Worm (Caenorhabditis elegans): ENCODE data around the gene F58F6.6.

F58F6.6 gene

DNA sequence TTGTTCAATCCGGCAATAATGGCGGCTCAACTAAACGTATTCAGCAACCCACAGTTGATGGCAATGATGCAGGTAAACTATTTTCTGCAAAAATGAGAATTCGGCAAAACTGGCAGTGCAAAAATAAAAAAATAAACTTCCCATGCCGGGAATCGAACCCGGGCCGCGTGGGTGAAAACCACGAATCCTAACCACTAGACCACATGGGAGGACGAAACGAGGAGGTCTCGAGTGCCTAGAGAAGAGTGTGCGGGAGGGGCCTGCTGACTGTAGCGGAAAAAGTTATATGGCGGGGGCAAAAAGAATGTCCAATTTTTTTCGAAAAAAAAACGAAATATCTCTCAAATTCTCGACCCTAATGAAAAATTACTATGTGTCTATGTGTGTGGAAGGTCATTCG, 47.2 kb downstream of the F58F6.6 start (continued):
- TF ChIP-seq snpc-3.4 (tag; optimal IDR thresholded peaks at IDR 0.05) (peak; percentile 19), rec-8 (tag; optimal IDR thresholded peaks at IDR 0.05) (peak; percentile 4 to 59), ceh-91 (GFP tag; IDR thresholded peaks at IDR 0.05) (no peak), C06A6.2 (GFP tag; conservative IDR thresholded peaks at IDR 0.05) (0 out of 2 replicates have a peak, but pooled peaks have one; percentile 32), snpc-4 (GFP tag; optimal IDR thresholded peaks at IDR 0.05) (no peak), snpc-4 (tag; optimal IDR thresholded peaks at IDR 0.05) (peak in 2 of 4 experiments; percentile 29 to 46), cebp-1 (GFP tag; IDR thresholded peaks at IDR 0.05) (no peak), cebp-1 (tag; optimal IDR thresholded peaks at IDR 0.05) (peak; percentile 56), hlh-12 (tag; optimal IDR thresholded peaks at IDR 0.05) (peak; percentile 7), snpc-1.3 (tag; optimal IDR thresholded peaks at IDR 0.05; ENCODE audit: insufficient read depth) (peak; percentile 11), lag-1 (GFP tag; IDR thresholded peaks at IDR 0.05) (no peak), ceh-100 (GFP tag; IDR thresholded peaks at IDR 0.05) (peak; percentile 43; the same call in 1 of the 2 replicates), B0336.3 (GFP tag; IDR thresholded peaks at IDR 0.05) (0 out of 2 replicates have a peak, but pooled peaks have one; percentile 21), lin-40 (tag; optimal IDR thresholded peaks at IDR 0.05) (peak; percentile 46), F39B2.1 (GFP tag; IDR thresholded peaks at IDR 0.05) (peak; percentile 56; the same call in 1 of the 2 replicates), T07F8.4 (tag; optimal IDR thresholded peaks at IDR 0.05) (peak; percentile 1), lin-54 (GFP tag; optimal IDR thresholded peaks at IDR 0.05) (peak; percentile 18), Y67H2A.10 (GFP tag; conservative IDR thresholded peaks at IDR 0.05) (no peak), egl-44 (GFP tag; IDR thresholded peaks at IDR 0.05) (0 out of 2 replicates have a peak, but pooled peaks have one; percentile 49), aptf-2 (GFP tag; conservative IDR thresholded peaks at IDR 0.05) (no peak), K11D2.4 (GFP tag; IDR thresholded peaks at IDR 0.05) (peak; percentile 46; the same call in 1 of the 2 replicates), somi-1 (GFP tag; optimal IDR thresholded peaks at IDR 0.05) (peak; percentile 45), nhr-80 (tag; optimal IDR thresholded peaks at IDR 0.05) (peak; percentile 18), hrde-1 (tag; optimal IDR thresholded peaks at IDR 0.05; ENCODE audit: borderline replicate concordance) (no peak), die-1 (tag; optimal IDR thresholded peaks at IDR 0.05) (peak; percentile 65), zfh-2 (GFP tag; conservative IDR thresholded peaks at IDR 0.05) (peak; percentile 26; the same call in 1 of the 2 replicates), bed-2 (GFP tag; IDR thresholded peaks at IDR 0.05) (no peak), nhr-90 (tag; optimal IDR thresholded peaks at IDR 0.05) (peak; percentile 69), F22D6.2 (tag; optimal IDR thresholded peaks at IDR 0.05) (no peak), ceh-27 (GFP tag; optimal IDR thresholded peaks at IDR 0.05) (peak; percentile 46), Y56A3A.18 (GFP tag; IDR thresholded peaks at IDR 0.05) (0 out of 2 replicates have a peak, but pooled peaks have one; percentile 58), madf-10 (tag; optimal IDR thresholded peaks at IDR 0.05) (peak; percentile 20), zim-3 (tag; optimal IDR thresholded peaks at IDR 0.05) (peak; percentile 67), mcd-1 (GFP tag; IDR thresholded peaks at IDR 0.05) (peak; percentile 62), ztf-6 (GFP tag; IDR thresholded peaks at IDR 0.05) (no peak), dpl-1 (GFP tag; optimal IDR thresholded peaks at IDR 0.05) (no peak), madf-3 (GFP tag; IDR thresholded peaks at IDR 0.05) (0 out of 2 replicates have a peak, but pooled peaks have one; percentile 47), hsf-1 (GFP tag; IDR thresholded peaks at IDR 0.05) (0 out of 2 replicates have a peak, but pooled peaks have one; percentile 14), snpc-1.1 (tag; optimal IDR thresholded peaks at IDR 0.05; ENCODE audit: insufficient read depth) (no peak), ekl-4 (GFP tag; IDR thresholded peaks at IDR 0.05) (no peak), chd-7 (tag; optimal IDR thresholded peaks at IDR 0.05) (peak; percentile 2)

Data from whole organism, young adult.